Fruit fly (Drosophila melanogaster): ENCODE results near the gene RpS2.

- TF ChIP-seq CG6792 (GFP tag; optimal IDR thresholded peaks at IDR 0.05) = no peak
- TF ChIP-seq CG6163 (GFP tag; IDR thresholded peaks at IDR 0.05) = no peak
- no peak for TF ChIP-seq CG1621 (tag; optimal IDR thresholded peaks at IDR 0.05)
- no peak for TF ChIP-seq Lpt (GFP tag; optimal IDR thresholded peaks at IDR 0.05)
- no peak for TF ChIP-seq esn (GFP tag; optimal IDR thresholded peaks at IDR 0.05)
- TF ChIP-seq Ets96B (tag; optimal IDR thresholded peaks at IDR 0.05) = no peak
- TF ChIP-seq Smox (GFP tag; optimal IDR thresholded peaks at IDR 0.05) = no peak
- no peak for TF ChIP-seq Blimp-1 (GFP tag; optimal IDR thresholded peaks at IDR 0.05)
- TF ChIP-seq CG4318 (GFP tag; optimal IDR thresholded peaks at IDR 0.05) = no peak
- no peak for TF ChIP-seq CG6854 (GFP tag; optimal IDR thresholded peaks at IDR 0.05)
- TF ChIP-seq CG3919 (GFP tag; optimal IDR thresholded peaks at IDR 0.05) = no peak
Observed at dm6 chr2L:9930280-9930679, 32.9 kb upstream of the RpS2 start, which contains the start of gene CG42367.

All from whole organism, prepupa.